Worm (Caenorhabditis elegans): ENCODE data around the gene Y64H9A.2.

Y64H9A.2 gene

ce11 chrX:5060756-5061155, 17.0 kb downstream of the Y64H9A.2 start, which contains the start of gene C24H10.3:
C24H10.3 (plus strand) TSS chrX:5061056.
- TF ChIP-seq ceh-13 (GFP tag; optimal IDR thresholded peaks at IDR 0.05) (no peak), tra-4 (tag; optimal IDR thresholded peaks at IDR 0.05) (no peak), ets-7 (tag; optimal IDR thresholded peaks at IDR 0.05) (no peak), tbx-37 (GFP tag; conservative IDR thresholded peaks at IDR 0.05) (no peak), F13C5.2 (tag; optimal IDR thresholded peaks at IDR 0.05) (no peak), hnd-1 (tag; optimal IDR thresholded peaks at IDR 0.05) (no peak), ama-1 (optimal IDR thresholded peaks at IDR 0.05) (no peak), B0310.2 (tag; optimal IDR thresholded peaks at IDR 0.05) (no peak), hmbx-1 (tag; optimal IDR thresholded peaks at IDR 0.05) (no peak), aly-1 (tag; optimal IDR thresholded peaks at IDR 0.05) (no peak), ceh-36 (tag; optimal IDR thresholded peaks at IDR 0.05) (no peak), hmg-4 (GFP tag; optimal IDR thresholded peaks at IDR 0.05) (no peak), scrt-1 (GFP tag; IDR thresholded peaks at IDR 0.05) (no peak), flt-1 (GFP tag; IDR thresholded peaks at IDR 0.05) (no peak), pes-1 (GFP tag; IDR thresholded peaks at IDR 0.05) (no peak), tbx-11 (GFP tag; IDR thresholded peaks at IDR 0.05) (no peak), sea-1 (GFP tag; conservative IDR thresholded peaks at IDR 0.05) (no peak)

- TF ChIP-seq B0310.2 (tag; optimal IDR thresholded peaks at IDR 0.05), result no peak
- TF ChIP-seq F13C5.2 (tag; optimal IDR thresholded peaks at IDR 0.05), result no peak
- no peak for TF ChIP-seq aly-1 (tag; optimal IDR thresholded peaks at IDR 0.05)
- no peak for TF ChIP-seq pes-1 (GFP tag; IDR thresholded peaks at IDR 0.05)
- TF ChIP-seq tbx-11 (GFP tag; IDR thresholded peaks at IDR 0.05), result no peak
- no peak for TF ChIP-seq tbx-37 (GFP tag; conservative IDR thresholded peaks at IDR 0.05)
- TF ChIP-seq scrt-1 (GFP tag; IDR thresholded peaks at IDR 0.05), result no peak
- no peak for TF ChIP-seq hnd-1 (tag; optimal IDR thresholded peaks at IDR 0.05)
- TF ChIP-seq ceh-36 (tag; optimal IDR thresholded peaks at IDR 0.05), result no peak
- TF ChIP-seq ceh-13 (GFP tag; optimal IDR thresholded peaks at IDR 0.05), result no peak
- no peak for TF ChIP-seq ets-7 (tag; optimal IDR thresholded peaks at IDR 0.05)
- TF ChIP-seq hmg-4 (GFP tag; optimal IDR thresholded peaks at IDR 0.05), result no peak
- TF ChIP-seq hmbx-1 (tag; optimal IDR thresholded peaks at IDR 0.05), result no peak
- TF ChIP-seq flt-1 (GFP tag; IDR thresholded peaks at IDR 0.05), result no peak
- no peak for TF ChIP-seq sea-1 (GFP tag; conservative IDR thresholded peaks at IDR 0.05)
- TF ChIP-seq tra-4 (tag; optimal IDR thresholded peaks at IDR 0.05), result no peak
- TF ChIP-seq ama-1 (optimal IDR thresholded peaks at IDR 0.05), result no peak
Measured at ce11 chrX:5061763-5062162, 18.0 kb downstream of the Y64H9A.2 start.

- TF ChIP-seq tra-4 (tag; optimal IDR thresholded peaks at IDR 0.05) (no peak), tbx-37 (GFP tag; conservative IDR thresholded peaks at IDR 0.05) (no peak), F13C5.2 (tag; optimal IDR thresholded peaks at IDR 0.05) (peak; percentile 80), hnd-1 (tag; optimal IDR thresholded peaks at IDR 0.05) (no peak), aly-1 (tag; optimal IDR thresholded peaks at IDR 0.05) (peak; percentile 54), ama-1 (optimal IDR thresholded peaks at IDR 0.05) (no peak), pes-1 (GFP tag; IDR thresholded peaks at IDR 0.05) (no peak), hmg-4 (GFP tag; optimal IDR thresholded peaks at IDR 0.05) (peak; percentile 70), sea-1 (GFP tag; conservative IDR thresholded peaks at IDR 0.05) (0 out of 2 replicates have a peak, but pooled peaks have one; percentile 13)
Measured at ce11 chrX:5063750-5064652, 20.2 kb downstream of the Y64H9A.2 start, which contains the start of gene C24H10.2. C24H10.2 (plus strand) TSS chrX:5064602.

ce11 chrX:5066570-5066969, 22.8 kb downstream of the Y64H9A.2 start:
- TF ChIP-seq hmbx-1 (tag; optimal IDR thresholded peaks at IDR 0.05) (no peak), hmg-4 (GFP tag; optimal IDR thresholded peaks at IDR 0.05) (no peak), ama-1 (optimal IDR thresholded peaks at IDR 0.05) (no peak), tbx-37 (GFP tag; conservative IDR thresholded peaks at IDR 0.05) (no peak), tra-4 (tag; optimal IDR thresholded peaks at IDR 0.05) (no peak), flt-1 (GFP tag; IDR thresholded peaks at IDR 0.05) (no peak), aly-1 (tag; optimal IDR thresholded peaks at IDR 0.05) (no peak)

ce11 chrX:5067796-5068195, 24.0 kb downstream of the Y64H9A.2 start, which contains the start of gene clc-7:
clc-7 (plus strand) TSS chrX:5068096.
- no peak for TF ChIP-seq tbx-37 (GFP tag; conservative IDR thresholded peaks at IDR 0.05)

- TF ChIP-seq hnd-1 (tag; optimal IDR thresholded peaks at IDR 0.05) (no peak), B0310.2 (tag; optimal IDR thresholded peaks at IDR 0.05) (no peak), flt-1 (GFP tag; IDR thresholded peaks at IDR 0.05) (no peak), ets-7 (tag; optimal IDR thresholded peaks at IDR 0.05) (no peak), tra-4 (tag; optimal IDR thresholded peaks at IDR 0.05) (no peak), hmbx-1 (tag; optimal IDR thresholded peaks at IDR 0.05) (no peak), ceh-13 (GFP tag; optimal IDR thresholded peaks at IDR 0.05) (no peak), sea-1 (GFP tag; conservative IDR thresholded peaks at IDR 0.05) (no peak), F13C5.2 (tag; optimal IDR thresholded peaks at IDR 0.05) (no peak), scrt-1 (GFP tag; IDR thresholded peaks at IDR 0.05) (no peak), ceh-36 (tag; optimal IDR thresholded peaks at IDR 0.05) (no peak), ama-1 (optimal IDR thresholded peaks at IDR 0.05) (no peak), pes-1 (GFP tag; IDR thresholded peaks at IDR 0.05) (no peak), hmg-4 (GFP tag; optimal IDR thresholded peaks at IDR 0.05) (no peak), aly-1 (tag; optimal IDR thresholded peaks at IDR 0.05) (no peak), tbx-37 (GFP tag; conservative IDR thresholded peaks at IDR 0.05) (no peak), tbx-11 (GFP tag; IDR thresholded peaks at IDR 0.05) (no peak)
Measured at ce11 chrX:5071025-5071424, 27.2 kb downstream of the Y64H9A.2 start.

- TF ChIP-seq B0310.2 (tag; optimal IDR thresholded peaks at IDR 0.05) (no peak), ets-7 (tag; optimal IDR thresholded peaks at IDR 0.05) (no peak), ceh-13 (GFP tag; optimal IDR thresholded peaks at IDR 0.05) (no peak), flt-1 (GFP tag; IDR thresholded peaks at IDR 0.05) (no peak), tra-4 (tag; optimal IDR thresholded peaks at IDR 0.05) (no peak), ceh-36 (tag; optimal IDR thresholded peaks at IDR 0.05) (no peak), ama-1 (optimal IDR thresholded peaks at IDR 0.05) (no peak), hmg-4 (GFP tag; optimal IDR thresholded peaks at IDR 0.05) (no peak)
Measured at ce11 chrX:5073895-5074294, 30.1 kb downstream of the Y64H9A.2 start.
